Fruit fly (Drosophila melanogaster): ENCODE results near the gene Cftr.

Cftr gene

dm6 chr3R:24586453-24586886 lies 42.8 kb upstream of the Cftr start (continued):
- TF ChIP-seq CG10209 (GFP tag; optimal IDR thresholded peaks at IDR 0.05): no peak
- no peak for TF ChIP-seq Dref (GFP tag; IDR thresholded peaks at IDR 0.05)
- peak; percentile 64 for TF ChIP-seq pita (GFP tag; optimal IDR thresholded peaks at IDR 0.05)
- TF ChIP-seq CG11696 (GFP tag; IDR thresholded peaks at IDR 0.05): no peak
- TF ChIP-seq CG1832 (GFP tag; optimal IDR thresholded peaks at IDR 0.05): peak; percentile 98
- no peak for TF ChIP-seq nerfin-2 (GFP tag; IDR thresholded peaks at IDR 0.05; ENCODE audit: partially characterized antibody)
- no peak for TF ChIP-seq Hey (tag; optimal IDR thresholded peaks at IDR 0.05)
- peak; percentile 18 for TF ChIP-seq CG2678 (tag; optimal IDR thresholded peaks at IDR 0.05)
- no peak for TF ChIP-seq Hmx (GFP tag; optimal IDR thresholded peaks at IDR 0.05)
- TF ChIP-seq dati (GFP tag; IDR thresholded peaks at IDR 0.05): no peak
- no peak for TF ChIP-seq pan (optimal IDR thresholded peaks at IDR 0.05)
- TF ChIP-seq pan (GFP tag; optimal IDR thresholded peaks at IDR 0.05 in 1 of 2, IDR thresholded peaks at IDR 0.05 in 1 of 2): no peak
- no peak for TF ChIP-seq Aef1 (GFP tag; IDR thresholded peaks at IDR 0.05)
- no peak for TF ChIP-seq slbo (GFP tag; IDR thresholded peaks at IDR 0.05)
- TF ChIP-seq stwl (tag; optimal IDR thresholded peaks at IDR 0.05): peak; percentile 58
- no peak for TF ChIP-seq gcm2 (GFP tag; optimal IDR thresholded peaks at IDR 0.05)
- no peak for TF ChIP-seq Hr39 (optimal IDR thresholded peaks at IDR 0.05)
- TF ChIP-seq Awh (GFP tag; IDR thresholded peaks at IDR 0.05): no peak
- no peak for TF ChIP-seq CG10274 (GFP tag; optimal IDR thresholded peaks at IDR 0.05)
- peak; percentile 70 for TF ChIP-seq mirr (GFP tag; optimal IDR thresholded peaks at IDR 0.05)
- TF ChIP-seq Doc3 (GFP tag; IDR thresholded peaks at IDR 0.05; ENCODE audit: partially characterized antibody): no peak
- peak; percentile 45 for TF ChIP-seq MESR4 (GFP tag; optimal IDR thresholded peaks at IDR 0.05)
- TF ChIP-seq h (optimal IDR thresholded peaks at IDR 0.05): no peak
- TF ChIP-seq CG6791 (GFP tag; IDR thresholded peaks at IDR 0.05; ENCODE audit: partially characterized antibody): no peak
- no peak for TF ChIP-seq Rx (GFP tag; IDR thresholded peaks at IDR 0.05)
- TF ChIP-seq CG7556 (GFP tag; optimal IDR thresholded peaks at IDR 0.05): no peak
- no peak for TF ChIP-seq unc-4 (GFP tag; IDR thresholded peaks at IDR 0.05; ENCODE audit: partially characterized antibody)
- TF ChIP-seq CG15696 (tag; optimal IDR thresholded peaks at IDR 0.05): no peak
- TF ChIP-seq fu2 (GFP tag; optimal IDR thresholded peaks at IDR 0.05): no peak
- no peak for TF ChIP-seq CG15269 (tag; optimal IDR thresholded peaks at IDR 0.05)
- TF ChIP-seq ftz-f1 (GFP tag; optimal IDR thresholded peaks at IDR 0.05): peak; percentile 43
- peak; percentile 10 for TF ChIP-seq D19A (tag; optimal IDR thresholded peaks at IDR 0.05)
- peak; percentile 55 for TF ChIP-seq Ets97D (GFP tag; optimal IDR thresholded peaks at IDR 0.05)
- no peak for TF ChIP-seq CG8089 (GFP tag; optimal IDR thresholded peaks at IDR 0.05)
- no peak for TF ChIP-seq CG8290 (GFP tag; optimal IDR thresholded peaks at IDR 0.05)
- peak; percentile 51 to 81 for TF ChIP-seq CG8290 (tag; optimal IDR thresholded peaks at IDR 0.05)
- peak; percentile 24 for TF ChIP-seq ERR (GFP tag; optimal IDR thresholded peaks at IDR 0.05)
- no peak for TF ChIP-seq CG2875 (GFP tag; optimal IDR thresholded peaks at IDR 0.05)
- peak; percentile 14 for TF ChIP-seq CG18262 (tag; optimal IDR thresholded peaks at IDR 0.05)
- TF ChIP-seq cas (GFP tag; IDR thresholded peaks at IDR 0.05): no peak
- TF ChIP-seq lov (optimal IDR thresholded peaks at IDR 0.05): no peak
- TF ChIP-seq lov (GFP tag; IDR thresholded peaks at IDR 0.05): no peak
- TF ChIP-seq E2f2 (GFP tag; IDR thresholded peaks at IDR 0.05): no peak
- peak; percentile 5 for TF ChIP-seq CG33213 (GFP tag; optimal IDR thresholded peaks at IDR 0.05)
- TF ChIP-seq maf-S (GFP tag; optimal IDR thresholded peaks at IDR 0.05): no peak
- no peak for TF ChIP-seq Abd-B (GFP tag; optimal IDR thresholded peaks at IDR 0.05)
- TF ChIP-seq aop (GFP tag; IDR thresholded peaks at IDR 0.05): no peak
- no peak for TF ChIP-seq crol (GFP tag; IDR thresholded peaks at IDR 0.05)
- no peak for TF ChIP-seq E2f1 (GFP tag; IDR thresholded peaks at IDR 0.05)
- no peak for TF ChIP-seq CG9876 (GFP tag; optimal IDR thresholded peaks at IDR 0.05)
- no peak for TF ChIP-seq wor (GFP tag; IDR thresholded peaks at IDR 0.05)
- TF ChIP-seq mld (GFP tag; IDR thresholded peaks at IDR 0.05; ENCODE audit: partially characterized antibody): no peak
- no peak for TF ChIP-seq cad (GFP tag; optimal IDR thresholded peaks at IDR 0.05)
- no peak for TF ChIP-seq CG12942 (GFP tag; optimal IDR thresholded peaks at IDR 0.05)
